Fruit fly (Drosophila melanogaster) whole organism, wandering third instar larva: ENCODE measurements around the gene CG6277.
A peak's percentile ranks its signal among the peaks of the same experiment; 100 is the strongest.

Experiments used
- Abd-B ChIP-seq: fragments of >200 bp; optimal IDR thresholded peaks from 2 replicates; lab custom pipeline; 2017; ENCODE audit warnings: missing biosample characterization, missing genetic modification characterization
- CG32264 ChIP-seq: fragments of 200-800 bp; sonication (Bioruptor generic); optimal IDR thresholded peaks from 2 replicates; lab custom pipeline; 2016; ENCODE audit warnings: missing biosample characterization, missing genetic modification characterization
- CG9705 ChIP-seq: fragments of 200-800 bp; sonication (Bioruptor generic); optimal IDR thresholded peaks from 2 replicates; lab custom pipeline; 2018; ENCODE audit warnings: missing biosample characterization, mild to moderate bottlenecking, missing genetic modification characterization
- CrebA ChIP-seq: fragments of 200-800 bp; sonication (Bioruptor generic); optimal IDR thresholded peaks from 2 replicates; lab custom pipeline; 2016; ENCODE audit warnings: missing biosample characterization, mild to moderate bottlenecking, missing genetic modification characterization, borderline replicate concordance
- Dfd ChIP-seq: fragments of >200 bp; optimal IDR thresholded peaks from 2 replicates; lab custom pipeline; 2017; ENCODE audit warnings: missing biosample characterization, missing genetic modification characterization
- GATAd ChIP-seq: sonication (Bioruptor generic); optimal IDR thresholded peaks from 2 replicates; lab custom pipeline; 2016; ENCODE audit warnings: missing biosample characterization, missing genetic modification characterization
- HLH106 ChIP-seq: fragments of 200-800 bp; optimal IDR thresholded peaks from 3 replicates; lab custom pipeline; 2019; ENCODE audit warnings: missing biosample characterization, mild to moderate bottlenecking, missing genetic modification characterization, moderate library complexity
- Hnf4 ChIP-seq: fragments of 200-800 bp; sonication (Bioruptor generic); optimal IDR thresholded peaks from 2 replicates; lab custom pipeline; 2016; ENCODE audit warnings: missing biosample characterization, mild to moderate bottlenecking, missing genetic modification characterization
- Hr78 ChIP-seq: fragments of >200 bp; optimal IDR thresholded peaks from 2 replicates; lab custom pipeline; 2017; ENCODE audit warnings: missing biosample characterization, missing genetic modification characterization
- Hr83 ChIP-seq: fragments of 200-300 bp; sonication (Bioruptor generic); optimal IDR thresholded peaks from 2 replicates; lab custom pipeline; 2016; ENCODE audit warnings: missing biosample characterization, mild to moderate bottlenecking, missing genetic modification characterization, moderate library complexity; ENCODE audit not compliant: poor library complexity, severe bottlenecking
- Myc ChIP-seq: fragments of >200 bp; optimal IDR thresholded peaks from 2 replicates; lab custom pipeline; 2017
- N ChIP-seq: fragments of >200 bp; optimal IDR thresholded peaks from 2 replicates; lab custom pipeline; 2018; ENCODE audit warnings: missing biosample characterization, missing external identifiers, missing genetic modification characterization
- OdsH ChIP-seq: fragments of 200-800 bp; sonication (Bioruptor generic); optimal IDR thresholded peaks from 2 replicates; lab custom pipeline; 2016; ENCODE audit warnings: missing biosample characterization, mild to moderate bottlenecking, missing genetic modification characterization
- Rel ChIP-seq, 2 experiments: fragments of 200-800 bp; sonication (Bioruptor generic) in 1 of 2; optimal IDR thresholded peaks; 2 replicates in 1 of 2; 3 replicates in 1 of 2; lab custom pipeline; 2016 to 2019; ENCODE audit warnings: mild to moderate bottlenecking in 2 of 2, missing biosample characterization in 2 of 2, missing genetic modification characterization in 2 of 2, moderate library complexity in 1 of 2
- Sp1 ChIP-seq: fragments of 200-800 bp; sonication (Bioruptor generic); optimal IDR thresholded peaks from 3 replicates; lab custom pipeline; 2019; ENCODE audit warnings: missing biosample characterization, mild to moderate bottlenecking, missing genetic modification characterization, moderate library complexity
- Vsx2 ChIP-seq: fragments of 200-300, 225-300 bp; sonication (Bioruptor generic); optimal IDR thresholded peaks from 2 replicates; lab custom pipeline; 2018; ENCODE audit warnings: missing biosample characterization, missing genetic modification characterization; ENCODE audit not compliant: partially characterized antibody
- brk ChIP-seq: fragments of 200-800 bp; sonication (Bioruptor generic); optimal IDR thresholded peaks from 2 replicates; lab custom pipeline; 2016; ENCODE audit warnings: missing biosample characterization, mild to moderate bottlenecking, missing genetic modification characterization
- dmrt93B ChIP-seq: fragments of 200-800 bp; sonication (Bioruptor generic); optimal IDR thresholded peaks from 2 replicates; lab custom pipeline; 2018; ENCODE audit warnings: missing biosample characterization, mild to moderate bottlenecking, missing genetic modification characterization
- dsf ChIP-seq: sonication (Bioruptor generic); optimal IDR thresholded peaks from 2 replicates; lab custom pipeline; 2016; ENCODE audit warnings: missing biosample characterization, missing genetic modification characterization, borderline replicate concordance
- ey ChIP-seq: fragments of 200-800 bp; sonication (Bioruptor generic); optimal IDR thresholded peaks from 2 replicates; lab custom pipeline; 2016; ENCODE audit warnings: missing biosample characterization, missing genetic modification characterization
- foxo ChIP-seq, 2 experiments: fragments of 200-800 bp; sonication (Bioruptor generic); optimal IDR thresholded peaks; 2 replicates in 1 of 2; 3 replicates in 1 of 2; lab custom pipeline; 2016 to 2017; ENCODE audit warnings: missing biosample characterization in 2 of 2, missing genetic modification characterization in 2 of 2
- h ChIP-seq: fragments of 200-800 bp; sonication (Bioruptor generic); optimal IDR thresholded peaks from 3 replicates; lab custom pipeline; 2016; ENCODE audit warnings: missing biosample characterization, mild to moderate bottlenecking, missing genetic modification characterization
- jim ChIP-seq: fragments of 175-275, 200-325 bp; sonication (Bioruptor generic); optimal IDR thresholded peaks from 2 replicates; lab custom pipeline; 2016; ENCODE audit warnings: missing biosample characterization, mild to moderate bottlenecking, missing genetic modification characterization
- pan ChIP-seq: fragments of >200 bp; optimal IDR thresholded peaks from 2 replicates; lab custom pipeline; 2017
- psq ChIP-seq: fragments of 200-800 bp; sonication (Bioruptor generic); optimal IDR thresholded peaks from 3 replicates; lab custom pipeline; 2017; ENCODE audit warnings: missing biosample characterization, mild to moderate bottlenecking, missing genetic modification characterization, moderate library complexity
- rgr ChIP-seq: fragments of 200-800 bp; sonication (Bioruptor generic); optimal IDR thresholded peaks from 3 replicates; lab custom pipeline; 2016; ENCODE audit warnings: missing biosample characterization, mild to moderate bottlenecking, missing genetic modification characterization
- sv ChIP-seq: fragments of 200-800 bp; sonication (Bioruptor generic); optimal IDR thresholded peaks from 3 replicates; lab custom pipeline; 2016; ENCODE audit warnings: missing biosample characterization, missing genetic modification characterization
- usp ChIP-seq: fragments of >200 bp; optimal IDR thresholded peaks from 2 replicates; lab custom pipeline; 2017; ENCODE audit warnings: missing biosample characterization, missing genetic modification characterization

CG6277 gene

DNA sequence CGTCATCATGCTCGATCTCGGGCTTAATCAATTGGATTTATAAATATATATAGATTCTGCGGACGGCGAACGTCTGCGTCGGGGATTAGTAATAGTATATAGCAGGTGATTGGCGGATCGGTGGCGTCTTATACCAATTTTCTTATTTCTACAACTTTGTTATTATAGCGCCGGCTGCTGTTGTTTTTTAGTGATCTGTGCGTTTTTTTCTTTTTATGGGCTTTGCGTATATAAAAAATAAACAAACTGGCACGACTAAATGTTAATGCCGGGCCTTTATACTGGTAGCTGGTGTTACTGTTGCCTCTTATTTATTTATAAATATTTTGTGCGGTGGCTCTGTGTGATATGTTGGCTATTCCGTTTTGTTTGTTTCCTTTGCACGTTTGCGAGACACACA, 46.2 kb upstream of the CG6277 start:
- TF ChIP-seq foxo (GFP tag; optimal IDR thresholded peaks at IDR 0.05; lab: Kevin White, UChicago) (no peak), Hnf4 (GFP tag; lab: Kevin White, UChicago) (no peak), dmrt93B (GFP tag; lab: Kevin White, UChicago) (no peak), CG9705 (no peak), CrebA (no peak), HLH106 (no peak), Rel (GFP tag; optimal IDR thresholded peaks at IDR 0.05; lab: Kevin White, UChicago) (no peak), Rel (tag; optimal IDR thresholded peaks at IDR 0.05; lab: Kevin White, UChicago) (no peak), CG32264 (GFP tag; lab: Kevin White, UChicago) (no peak), Vsx2 (GFP tag; lab: Kevin White, UChicago) (no peak), dsf (no peak), Sp1 (GFP tag; lab: Kevin White, UChicago) (no peak)

DNA sequence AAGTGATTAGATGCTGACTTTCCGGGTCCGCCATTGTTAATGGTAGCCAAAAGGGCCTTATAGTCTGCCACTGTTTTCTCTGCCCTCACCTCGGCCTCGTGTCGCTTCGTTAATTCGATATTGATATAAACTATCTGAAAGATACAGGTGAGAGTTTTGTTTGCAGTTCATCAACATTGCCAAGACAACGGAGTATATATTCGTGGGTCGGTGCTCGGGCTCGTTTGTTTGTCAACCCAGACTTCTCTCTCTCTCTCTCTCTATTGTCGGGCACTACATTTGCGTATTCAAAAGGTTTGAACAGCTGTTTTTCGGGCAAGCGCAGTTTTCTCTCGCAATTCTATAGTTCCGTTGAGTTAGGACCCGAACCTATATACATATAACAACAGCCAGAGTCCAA, 44.3 kb upstream of the CG6277 start:
- no peak for TF ChIP-seq pan (lab: Kevin White, UChicago)
- no peak for TF ChIP-seq h (GFP tag; lab: Kevin White, UChicago)
- TF ChIP-seq GATAd (GFP tag; lab: Kevin White, UChicago): no peak
- TF ChIP-seq Myc (lab: Kevin White, UChicago): no peak
- TF ChIP-seq jim (GFP tag; lab: Kevin White, UChicago): no peak
- no peak for TF ChIP-seq Hr83
- TF ChIP-seq sv (GFP tag; lab: Kevin White, UChicago): no peak
- no peak for TF ChIP-seq brk (GFP tag; lab: Kevin White, UChicago)
- no peak for TF ChIP-seq OdsH
- no peak for TF ChIP-seq Rel (GFP tag; optimal IDR thresholded peaks at IDR 0.05; lab: Kevin White, UChicago)
- TF ChIP-seq Rel (tag; optimal IDR thresholded peaks at IDR 0.05; lab: Kevin White, UChicago): no peak
- no peak for TF ChIP-seq Abd-B
- TF ChIP-seq Vsx2 (GFP tag; lab: Kevin White, UChicago): no peak

- no peak for TF ChIP-seq usp
These were observed 42.1 kb upstream of the CG6277 start, which contains the start of gene CG43935 for dm6 chr3R:27065136-27065535. CG43935 (plus strand) TSS chr3R:27065436.

dm6 chr3R:27064099-27064498, 41.1 kb upstream of the CG6277 start, which contains the start of gene Nep5:
Nep5 (minus strand) TSS chr3R:27064199.
- no peak for TF ChIP-seq foxo (GFP tag; optimal IDR thresholded peaks at IDR 0.05; lab: Kevin White, UChicago)
- TF ChIP-seq rgr (GFP tag; lab: Kevin White, UChicago): no peak
- TF ChIP-seq CrebA: no peak
- TF ChIP-seq Sp1 (GFP tag; lab: Kevin White, UChicago): no peak
- TF ChIP-seq N (GFP tag; lab: Kevin White, UChicago): no peak
- TF ChIP-seq Vsx2 (GFP tag; lab: Kevin White, UChicago): no peak
- TF ChIP-seq jim (GFP tag; lab: Kevin White, UChicago): no peak
- TF ChIP-seq Hr78: no peak
- no peak for TF ChIP-seq Rel (GFP tag; optimal IDR thresholded peaks at IDR 0.05; lab: Kevin White, UChicago)
- TF ChIP-seq Rel (tag; optimal IDR thresholded peaks at IDR 0.05; lab: Kevin White, UChicago): no peak
- TF ChIP-seq psq (GFP tag; lab: Kevin White, UChicago): no peak
- no peak for TF ChIP-seq Hnf4 (GFP tag; lab: Kevin White, UChicago)
- no peak for TF ChIP-seq h (GFP tag; lab: Kevin White, UChicago)
- TF ChIP-seq CG32264 (GFP tag; lab: Kevin White, UChicago): no peak
- no peak for TF ChIP-seq CG9705
- TF ChIP-seq sv (GFP tag; lab: Kevin White, UChicago): no peak
- no peak for TF ChIP-seq HLH106
- TF ChIP-seq Abd-B: no peak

dm6 chr3R:27061916-27062315, 38.9 kb upstream of the CG6277 start, which contains the start of gene CG34292:
CG34292 (plus strand) TSS chr3R:27062216.
- no peak for TF ChIP-seq Hr78

DNA sequence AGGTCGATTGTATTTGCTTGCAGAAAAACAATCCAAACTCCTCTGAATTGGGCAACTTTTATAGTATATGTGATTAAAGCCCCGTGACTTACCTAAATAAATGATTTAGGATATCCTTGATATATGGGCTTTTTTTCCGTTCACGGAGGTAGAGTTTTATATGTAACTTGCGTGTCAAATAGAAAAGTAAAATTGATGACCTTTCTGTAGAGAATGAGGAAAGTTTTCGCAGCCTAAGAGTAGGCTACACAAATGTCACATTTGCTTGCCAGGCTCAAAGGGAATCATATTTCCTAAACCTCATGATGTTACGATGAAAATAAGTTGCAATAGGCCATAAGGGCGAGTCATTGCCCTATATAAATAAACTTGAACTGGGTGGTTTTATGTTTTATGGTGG, 33.1 kb upstream of the CG6277 start:
- TF ChIP-seq Myc (lab: Kevin White, UChicago): peak; percentile 14
- TF ChIP-seq HLH106: no peak
- TF ChIP-seq, all 38 proteins: peak for 1

DNA sequence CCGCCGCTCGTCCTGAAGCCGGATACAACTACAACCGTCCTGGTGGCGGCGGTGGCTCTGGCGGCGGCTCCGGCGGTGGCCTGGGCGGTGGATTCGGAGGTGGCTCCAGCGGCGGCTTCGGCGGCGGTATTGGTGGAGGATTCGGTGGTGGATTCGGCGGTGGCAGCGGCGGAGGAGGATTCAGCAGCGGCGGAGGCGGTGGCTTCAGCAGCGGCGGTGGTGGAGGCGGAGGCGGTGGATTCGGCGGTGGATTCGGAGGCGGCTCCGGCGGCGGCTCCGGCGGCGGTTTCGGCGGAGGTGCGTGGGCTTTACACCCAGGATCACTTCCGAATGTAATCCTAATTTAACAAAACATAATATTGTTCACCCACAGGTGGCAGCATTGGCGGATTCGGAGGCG, 26.5 kb upstream of the CG6277 start:
- no peak for TF ChIP-seq ey (GFP tag; lab: Kevin White, UChicago)
- TF ChIP-seq Dfd: peak; percentile 96
